Worm (Caenorhabditis elegans): ENCODE results near the gene F14H12.8.

The F14H12.8 gene

ce11 chrX:4397460-4397859 lies 32.7 kb upstream of the F14H12.8 start (continued):
- TF ChIP-seq dmd-6 (GFP tag; IDR thresholded peaks at IDR 0.05) = no peak

- TF ChIP-seq nhr-76 (tag; optimal IDR thresholded peaks at IDR 0.05) (no peak), lin-1 (GFP tag; IDR thresholded peaks at IDR 0.05) (no peak; the same call in 1 of the 2 replicates), snpc-4 (tag; optimal IDR thresholded peaks at IDR 0.05) (no peak), F26F4.8 (GFP tag; conservative IDR thresholded peaks at IDR 0.05) (no peak), Y48G9A.11 (GFP tag; IDR thresholded peaks at IDR 0.05) (no peak), ceh-62 (tag; optimal IDR thresholded peaks at IDR 0.05) (no peak), aha-1 (tag) (no peak), duxl-1 (tag; optimal IDR thresholded peaks at IDR 0.05; ENCODE audit: poor library complexity) (peak; percentile 95), pqm-1 (tag; optimal IDR thresholded peaks at IDR 0.05) (peak; percentile 16), nhr-6 (tag; optimal IDR thresholded peaks at IDR 0.05) (peak; percentile 84), tra-1 (GFP tag; IDR thresholded peaks at IDR 0.05) (no peak), zfp-3 (GFP tag; conservative IDR thresholded peaks at IDR 0.05) (peak; percentile 55; the same call in 1 of the 2 replicates), arid-1 (GFP tag; conservative IDR thresholded peaks at IDR 0.05) (no peak), lin-39 (tag; optimal IDR thresholded peaks at IDR 0.05) (no peak), pha-4 (GFP tag; IDR thresholded peaks at IDR 0.05) (peak; percentile 74; the same call in 1 of the 2 replicates), pha-4 (tag; optimal IDR thresholded peaks at IDR 0.05) (no peak), mdl-1 (tag; optimal IDR thresholded peaks at IDR 0.05) (peak; percentile 0 to 50), cey-2 (tag; optimal IDR thresholded peaks at IDR 0.05; ENCODE audit: borderline replicate concordance, insufficient read depth) (no peak), unc-130 (GFP tag; optimal IDR thresholded peaks at IDR 0.05) (no peak), nhr-77 (tag; optimal IDR thresholded peaks at IDR 0.05) (peak; percentile 95), madf-5 (GFP tag; IDR thresholded peaks at IDR 0.05) (no peak), F44E2.7 (GFP tag; IDR thresholded peaks at IDR 0.05) (no peak), ceh-28 (tag; optimal IDR thresholded peaks at IDR 0.05) (no peak), madf-9 (GFP tag; conservative IDR thresholded peaks at IDR 0.05) (peak; percentile 50; the same call in 1 of the 2 replicates), vab-7 (GFP tag; IDR thresholded peaks at IDR 0.05) (no peak), nhr-102 (tag; optimal IDR thresholded peaks at IDR 0.05) (no peak), spr-1 (tag; optimal IDR thresholded peaks at IDR 0.05) (peak; percentile 84), lir-3 (tag; optimal IDR thresholded peaks at IDR 0.05) (peak; percentile 21), daf-8 (GFP tag; IDR thresholded peaks at IDR 0.05) (no peak), lin-13 (GFP tag; optimal IDR thresholded peaks at IDR 0.05) (peak; percentile 75), ceh-32 (tag; optimal IDR thresholded peaks at IDR 0.05; ENCODE audit: poor library complexity) (no peak), zip-2 (tag; optimal IDR thresholded peaks at IDR 0.05) (peak; percentile 64), nhr-25 (tag; optimal IDR thresholded peaks at IDR 0.05; ENCODE audit: borderline replicate concordance, insufficient read depth) (no peak), snpc-1.2 (GFP tag; IDR thresholded peaks at IDR 0.05) (no peak), ceh-20 (GFP tag; IDR thresholded peaks at IDR 0.05) (0 out of 2 replicates have a peak, but pooled peaks have one; percentile 56), unc-39 (tag; optimal IDR thresholded peaks at IDR 0.05) (no peak), spr-3 (GFP tag; optimal IDR thresholded peaks at IDR 0.05) (peak; percentile 65), T20F7.1 (GFP tag; optimal IDR thresholded peaks at IDR 0.05) (peak; percentile 74), nhr-237 (tag; optimal IDR thresholded peaks at IDR 0.05) (no peak), mdt-29 (GFP tag; IDR thresholded peaks at IDR 0.05) (no peak), fos-1 (tag; optimal IDR thresholded peaks at IDR 0.05) (no peak), zfp-2 (tag; optimal IDR thresholded peaks at IDR 0.05) (peak; percentile 12), mxl-2 (GFP tag; conservative IDR thresholded peaks at IDR 0.05) (no peak), fkh-10 (GFP tag; optimal IDR thresholded peaks at IDR 0.05) (peak; percentile 38), skn-1 (tag; optimal IDR thresholded peaks at IDR 0.05) (no peak), hlh-30 (tag; optimal IDR thresholded peaks at IDR 0.05; ENCODE audit: insufficient read depth) (peak; percentile 71), hif-1 (tag; optimal IDR thresholded peaks at IDR 0.05) (peak in 1 of 2 experiments; percentile 41)
Observed at ce11 chrX:4395073-4395850, 30.5 kb upstream of the F14H12.8 start.

All from whole organism, L4 larva.